Worm (Caenorhabditis elegans): ENCODE data around the gene F22B8.7.

ce11 chrV:16118601-16119000, 24.2 kb downstream of the F22B8.7 start, which contains the start of gene str-103:
- TF ChIP-seq dpff-1 (tag; optimal IDR thresholded peaks at IDR 0.05) (no peak), unc-130 (GFP tag; optimal IDR thresholded peaks at IDR 0.05) (no peak), mel-28 (tag; optimal IDR thresholded peaks at IDR 0.05; ENCODE audit: borderline replicate concordance) (no peak)
